Worm (Caenorhabditis elegans) whole organism, L4 larva: ENCODE measurements around the gene C55B6.4.

Experiments used
- F26F4.8 ChIP-seq: fragments of 200-800 bp; sonication (Bioruptor generic); conservative IDR thresholded peaks from 2 replicates; pipeline ENCODE4 v1.3.6; 2022; ENCODE audit warnings: missing genetic modification characterization, missing compliant biosample characterization
- F44E2.7 ChIP-seq: fragments of 200-800 bp; sonication (Bioruptor generic); IDR thresholded peaks from 2 replicates; pipeline ENCODE4 v2.1.2; 2022; ENCODE audit warnings: missing genetic modification characterization, missing compliant biosample characterization
- T26A8.4 ChIP-seq: fragments of 200-800 bp; sonication (Bioruptor generic); IDR thresholded peaks from 2 replicates; pipeline ENCODE4 v1.3.6; 2022; ENCODE audit warnings: missing genetic modification characterization, missing compliant biosample characterization
- Y105C5A.15 ChIP-seq: fragments of 200-800 bp; sonication (Bioruptor generic); IDR thresholded peaks from 2 replicates; pipeline ENCODE4 v1.3.6; 2022; ENCODE audit warnings: missing genetic modification characterization, missing compliant biosample characterization
- aha-1 ChIP-seq: fragments of 150-350 bp; peaks from one replicate; lab custom pipeline; 2014; ENCODE audit warnings: missing biosample characterization, missing genetic modification characterization
- ama-1 ChIP-seq: fragments of 150-350 bp; optimal IDR thresholded peaks from 2 replicates; lab custom pipeline; 2014; ENCODE audit warnings: inconsistent platforms, mixed read lengths
- arid-1 ChIP-seq: fragments of 200-800 bp; sonication (Bioruptor generic); conservative IDR thresholded peaks from 2 replicates; pipeline ENCODE4 v1.3.6; 2022; ENCODE audit warnings: missing genetic modification reagents, missing genetic modification characterization, missing compliant biosample characterization
- ceh-28 ChIP-seq: fragments of 150-350 bp; optimal IDR thresholded peaks from 2 replicates; lab custom pipeline; 2014; ENCODE audit warnings: missing biosample characterization, missing genetic modification reagents, missing genetic modification characterization
- ceh-62 ChIP-seq: sonication (generic microtip); optimal IDR thresholded peaks from 2 replicates; lab custom pipeline; 2017; ENCODE audit warnings: missing biosample characterization, missing genetic modification characterization
- ces-1 ChIP-seq: fragments of 150-350 bp; sonication (generic microtip); optimal IDR thresholded peaks from 4 replicates; lab custom pipeline; 2014; ENCODE audit warnings: missing biosample characterization, missing genetic modification reagents, missing genetic modification characterization
- daf-12 ChIP-seq: fragments of 150-350 bp; optimal IDR thresholded peaks from 2 replicates; lab custom pipeline; 2014; ENCODE audit warnings: missing biosample characterization, missing genetic modification reagents, missing genetic modification characterization
- daf-16 ChIP-seq, 3 experiments: sonication (generic microtip); optimal IDR thresholded peaks; 2 replicates each; lab custom pipeline; 2016 to 2017; ENCODE audit warnings: missing genetic modification characterization in 3 of 3, missing genetic modification reagents in 3 of 3, mild to moderate bottlenecking in 2 of 3, missing compliant biosample characterization in 2 of 3, missing biosample characterization in 1 of 3, moderate library complexity in 1 of 3
- dmd-6 ChIP-seq: fragments of 200-800 bp; sonication (Bioruptor generic); IDR thresholded peaks from 2 replicates; pipeline ENCODE4 v1.3.6; 2022; ENCODE audit warnings: missing genetic modification reagents, missing genetic modification characterization, missing compliant biosample characterization
- dve-1 ChIP-seq: sonication (generic microtip); optimal IDR thresholded peaks from 2 replicates; lab custom pipeline; 2017; ENCODE audit warnings: antibody characterized with exemption, mild to moderate bottlenecking, missing genetic modification characterization, missing compliant biosample characterization; ENCODE audit not compliant: insufficient read depth
- fos-1 ChIP-seq: fragments of 150-350 bp; optimal IDR thresholded peaks from 2 replicates; lab custom pipeline; 2014; ENCODE audit warnings: missing biosample characterization, missing genetic modification characterization
- hlh-11 ChIP-seq: fragments of 200-800 bp; sonication (Bioruptor generic); optimal IDR thresholded peaks from 2 replicates; lab custom pipeline; 2018; ENCODE audit warnings: mild to moderate bottlenecking, missing genetic modification characterization, missing compliant biosample characterization
- jun-1 ChIP-seq: fragments of 150-350 bp; optimal IDR thresholded peaks from 2 replicates; lab custom pipeline; 2014; ENCODE audit warnings: missing biosample characterization, missing genetic modification reagents, missing genetic modification characterization
- lim-7 ChIP-seq: fragments of 200-800 bp; sonication (Bioruptor generic); IDR thresholded peaks from 2 replicates; pipeline ENCODE4 v1.3.6; 2022; ENCODE audit warnings: missing genetic modification characterization, missing compliant biosample characterization
- lin-13 ChIP-seq: fragments of 150-350 bp; optimal IDR thresholded peaks from 2 replicates; lab custom pipeline; 2014; ENCODE audit warnings: missing biosample characterization, missing genetic modification reagents, missing genetic modification characterization
- lin-29 ChIP-seq: fragments of 200-800 bp; sonication (Bioruptor generic); IDR thresholded peaks from 2 replicates; pipeline ENCODE4 v1.3.6; 2022; ENCODE audit warnings: missing genetic modification reagents, missing genetic modification characterization, missing compliant biosample characterization
- lin-38 ChIP-seq: fragments of 200-800 bp; sonication (Bioruptor generic); IDR thresholded peaks from 2 replicates; pipeline ENCODE4 v1.3.6; 2022; ENCODE audit warnings: missing genetic modification reagents, missing genetic modification characterization, missing compliant biosample characterization
- lin-39 ChIP-seq: fragments of 150-350 bp; optimal IDR thresholded peaks from 2 replicates; lab custom pipeline; 2014; ENCODE audit warnings: missing biosample characterization, missing genetic modification reagents, missing genetic modification characterization
- mdl-1 ChIP-seq, 2 experiments: fragments of 150-350 bp in 1 of 2; sonication (generic microtip) in 1 of 2; optimal IDR thresholded peaks; 2 replicates each; lab custom pipeline; 2014 to 2017; ENCODE audit warnings: missing biosample characterization in 2 of 2, missing genetic modification characterization in 2 of 2
- mdt-29 ChIP-seq: fragments of 200-800 bp; sonication (Bioruptor generic); IDR thresholded peaks from 2 replicates; pipeline ENCODE4 v1.3.6; 2022; ENCODE audit warnings: missing genetic modification reagents, missing genetic modification characterization, missing compliant biosample characterization
- mep-1 ChIP-seq: fragments of 150-350 bp; sonication (generic microtip); optimal IDR thresholded peaks from 3 replicates; lab custom pipeline; 2014; ENCODE audit warnings: missing biosample characterization, missing genetic modification characterization
- nhr-10 ChIP-seq: fragments of 150-350 bp; optimal IDR thresholded peaks from 2 replicates; lab custom pipeline; 2014; ENCODE audit warnings: missing biosample characterization, missing genetic modification characterization
- nhr-102 ChIP-seq: sonication (generic microtip); optimal IDR thresholded peaks from 2 replicates; lab custom pipeline; 2016; ENCODE audit warnings: mild to moderate bottlenecking, missing genetic modification characterization, moderate library complexity, missing compliant biosample characterization
- nhr-111 ChIP-seq: fragments of 200-800 bp; sonication (Bioruptor generic); optimal IDR thresholded peaks from 2 replicates; lab custom pipeline; 2018; ENCODE audit warnings: mild to moderate bottlenecking, missing genetic modification characterization, missing compliant biosample characterization
- nhr-28 ChIP-seq: fragments of 150-350 bp; optimal IDR thresholded peaks from 2 replicates; lab custom pipeline; 2014; ENCODE audit warnings: missing biosample characterization, missing genetic modification characterization
- nhr-48 ChIP-seq: sonication (generic microtip); optimal IDR thresholded peaks from 2 replicates; lab custom pipeline; 2016; ENCODE audit warnings: mild to moderate bottlenecking, missing genetic modification characterization, missing compliant biosample characterization
- nhr-77 ChIP-seq: fragments of 150-350 bp; optimal IDR thresholded peaks from 2 replicates; lab custom pipeline; 2014; ENCODE audit warnings: missing biosample characterization, missing genetic modification characterization
- php-3 ChIP-seq: fragments of 200-800 bp; sonication (Bioruptor generic); IDR thresholded peaks from 2 replicates; pipeline ENCODE4 v1.3.6; 2022; ENCODE audit warnings: missing genetic modification reagents, missing genetic modification characterization, missing compliant biosample characterization
- pqm-1 ChIP-seq: sonication (generic microtip); optimal IDR thresholded peaks from 2 replicates; lab custom pipeline; 2017; ENCODE audit warnings: missing biosample characterization, missing genetic modification characterization
- skn-1 ChIP-seq: fragments of 150-350 bp; optimal IDR thresholded peaks from 2 replicates; lab custom pipeline; 2014; ENCODE audit warnings: missing biosample characterization, missing genetic modification characterization
- snpc-4 ChIP-seq: fragments of 150-350 bp; optimal IDR thresholded peaks from 2 replicates; lab custom pipeline; 2014; ENCODE audit warnings: missing biosample characterization, missing genetic modification characterization
- spr-1 ChIP-seq: sonication (generic microtip); optimal IDR thresholded peaks from 2 replicates; lab custom pipeline; 2016; ENCODE audit warnings: mild to moderate bottlenecking, missing genetic modification characterization, missing compliant biosample characterization
- spr-3 ChIP-seq: fragments of 200-800 bp; sonication (Bioruptor generic); optimal IDR thresholded peaks from 2 replicates; lab custom pipeline; 2018; ENCODE audit warnings: mild to moderate bottlenecking, missing genetic modification characterization, missing compliant biosample characterization
- tra-1 ChIP-seq: fragments of 200-800 bp; sonication (Bioruptor generic); IDR thresholded peaks from 2 replicates; pipeline ENCODE4 v1.3.6; 2022; ENCODE audit warnings: missing genetic modification reagents, missing genetic modification characterization, missing compliant biosample characterization
- unc-62 ChIP-seq, 3 experiments: fragments of 150-350 bp in 1 of 3; sonication (generic microtip); optimal IDR thresholded peaks in 2 of 3; peaks in 1 of 3; 1 replicate in 1 of 3; 2 replicates in 2 of 3; lab custom pipeline; 2014 to 2017; ENCODE audit warnings: missing biosample characterization in 3 of 3, missing genetic modification characterization in 3 of 3, missing genetic modification reagents in 3 of 3, missing genotype in 1 of 3
- zfp-2 ChIP-seq: sonication (generic microtip); optimal IDR thresholded peaks from 2 replicates; lab custom pipeline; 2016; ENCODE audit warnings: mild to moderate bottlenecking, missing genetic modification characterization, missing compliant biosample characterization
- zfp-3 ChIP-seq: fragments of 200-800 bp; sonication (Bioruptor generic); conservative IDR thresholded peaks from 2 replicates; pipeline ENCODE4 v1.3.6; 2022; ENCODE audit warnings: missing genetic modification reagents, missing genetic modification characterization, missing compliant biosample characterization
- ztf-7 ChIP-seq: fragments of 150-350 bp; optimal IDR thresholded peaks from 2 replicates; lab custom pipeline; 2014; ENCODE audit warnings: missing biosample characterization, missing genetic modification characterization

Gene C55B6.4

DNA sequence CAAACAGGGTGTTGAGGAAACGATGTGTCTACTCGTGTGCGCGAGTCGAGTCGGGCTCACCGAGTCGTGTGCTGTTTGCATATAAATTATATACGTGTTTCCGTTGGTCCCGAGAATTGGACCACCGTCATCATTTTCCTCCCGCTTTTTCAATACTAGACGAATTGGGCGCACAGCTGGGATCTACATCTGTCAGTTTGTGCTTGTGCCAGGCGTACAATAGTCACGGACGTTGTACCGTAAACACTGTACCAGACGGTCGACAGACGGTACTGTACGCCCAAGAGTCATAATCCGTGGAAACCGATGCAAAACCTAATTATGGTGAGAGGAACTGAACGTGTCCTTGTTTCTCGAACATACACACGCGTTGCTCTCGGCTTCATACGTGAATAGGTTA lies 21.6 kb upstream of the C55B6.4 start:
- TF ChIP-seq daf-16 (GFP tag; optimal IDR thresholded peaks at IDR 0.05; lab: Kevin White, UChicago): no peak
- TF ChIP-seq daf-16 (tag; optimal IDR thresholded peaks at IDR 0.05; lab: Kevin White, UChicago): no peak
- TF ChIP-seq daf-12 (tag; lab: Kevin White, UChicago): no peak
- no peak for TF ChIP-seq fos-1 (tag; lab: Kevin White, UChicago)
- TF ChIP-seq aha-1: peak; percentile 34
- TF ChIP-seq dmd-6 (GFP tag; lab: Robert Waterston, UW): no peak

ce11 chrX:7206419-7206818 lies 18.9 kb upstream of the C55B6.4 start, which contains the start of gene ZK867.2:
Gene ZK867.2, plus strand, starts transcription at chrX:7206719.
- TF ChIP-seq lim-7 (GFP tag; lab: Robert Waterston, UW) (no peak), spr-3 (no peak), skn-1 (tag; lab: Kevin White, UChicago) (no peak), nhr-28 (no peak), lin-13 (GFP tag; lab: Kevin White, UChicago) (no peak), pqm-1 (tag; lab: Kevin White, UChicago) (no peak), T26A8.4 (GFP tag; lab: Robert Waterston, UW) (no peak), jun-1 (tag; lab: Kevin White, UChicago) (no peak), ceh-62 (tag; lab: Kevin White, UChicago) (no peak), F26F4.8 (GFP tag; lab: Robert Waterston, UW) (no peak), Y105C5A.15 (GFP tag; lab: Robert Waterston, UW) (no peak)

DNA sequence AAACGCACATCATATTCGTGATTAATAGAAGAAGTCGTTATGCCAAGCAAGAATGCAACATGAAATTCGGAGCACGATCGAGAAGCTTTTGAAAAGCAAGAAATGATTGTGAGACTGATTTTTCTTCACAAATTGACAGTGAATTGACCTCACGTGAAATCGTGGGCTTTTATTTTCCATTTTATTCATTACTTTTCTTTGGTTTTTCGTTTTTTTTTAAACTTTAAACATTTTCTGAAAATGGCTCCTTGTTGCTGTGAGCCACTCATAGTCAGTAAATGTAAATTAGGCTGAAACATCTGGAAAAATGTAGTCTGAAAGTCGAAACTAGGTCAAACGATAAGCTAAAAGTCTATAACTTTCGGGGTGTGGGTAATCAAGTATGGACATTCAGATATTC lies 17.7 kb upstream of the C55B6.4 start, which contains the start of gene C55B6.5:
C55B6.5 (minus strand) TSS at position 101 of the 400 bp plus-strand sequence.
- TF ChIP-seq lin-38 (GFP tag; lab: Robert Waterston, UW): no peak
- no peak for TF ChIP-seq zfp-2 (tag; lab: Kevin White, UChicago)
- no peak for TF ChIP-seq zfp-3 (GFP tag; lab: Robert Waterston, UW)
- TF ChIP-seq ama-1 (lab: Kevin White, UChicago): no peak
- TF ChIP-seq spr-3: no peak
- TF ChIP-seq snpc-4: no peak
- TF ChIP-seq daf-12 (tag; lab: Kevin White, UChicago): no peak
- TF ChIP-seq spr-1 (tag; lab: Kevin White, UChicago): no peak
- TF ChIP-seq dve-1 (tag; lab: Kevin White, UChicago): no peak
- TF ChIP-seq ztf-7 (tag; lab: Kevin White, UChicago): no peak
- no peak for TF ChIP-seq nhr-48
- no peak for TF ChIP-seq mep-1
- TF ChIP-seq F44E2.7: no peak
- TF ChIP-seq tra-1 (GFP tag; lab: Robert Waterston, UW): no peak
- TF ChIP-seq mdl-1 (tag; optimal IDR thresholded peaks at IDR 0.05; lab: Kevin White, UChicago): no peak
- TF ChIP-seq lin-29: no peak
- TF ChIP-seq daf-16 (GFP tag; optimal IDR thresholded peaks at IDR 0.05; lab: Kevin White, UChicago): no peak
- TF ChIP-seq daf-16 (tag; optimal IDR thresholded peaks at IDR 0.05; lab: Kevin White, UChicago): no peak
- TF ChIP-seq mdt-29 (GFP tag; lab: Robert Waterston, UW): no peak

- TF ChIP-seq nhr-77 (tag; lab: Kevin White, UChicago) (no peak), ces-1 (no peak), lin-39 (no peak)
Observed at ce11 chrX:7204175-7204574, 16.7 kb upstream of the C55B6.4 start.

- TF ChIP-seq lin-13 (GFP tag; lab: Kevin White, UChicago): peak; percentile 18
- TF ChIP-seq nhr-77 (tag; lab: Kevin White, UChicago): peak; percentile 33
- peak; percentile 3 for TF ChIP-seq mep-1
- no peak for TF ChIP-seq daf-16 (GFP tag; optimal IDR thresholded peaks at IDR 0.05; lab: Kevin White, UChicago)
- peak; percentile 79 for TF ChIP-seq daf-16 (tag; optimal IDR thresholded peaks at IDR 0.05; lab: Kevin White, UChicago)
- TF ChIP-seq ceh-28: no peak
- TF ChIP-seq pqm-1 (tag; lab: Kevin White, UChicago): peak; percentile 89
- 0 out of 2 replicates have a peak, but pooled peaks have one; percentile 40 for TF ChIP-seq php-3 (GFP tag; lab: Robert Waterston, UW)
- 0 out of 2 replicates have a peak, but pooled peaks have one; percentile 32 for TF ChIP-seq zfp-3 (GFP tag; lab: Robert Waterston, UW)
- no peak for TF ChIP-seq nhr-111 (GFP tag; lab: Kevin White, UChicago)
- no peak for TF ChIP-seq mdt-29 (GFP tag; lab: Robert Waterston, UW)
- TF ChIP-seq unc-62 (GFP tag; optimal IDR thresholded peaks at IDR 0.05 in 1 of 2; lab: Kevin White, UChicago): peak in 1 of 2 experiments; percentile 87
- no peak for TF ChIP-seq unc-62 (tag; optimal IDR thresholded peaks at IDR 0.05; lab: Kevin White, UChicago)
- peak; percentile 71 for TF ChIP-seq hlh-11 (tag; lab: Kevin White, UChicago)
- peak; percentile 55 for TF ChIP-seq dve-1 (tag; lab: Kevin White, UChicago)
- peak; percentile 22 for TF ChIP-seq nhr-10 (tag; lab: Kevin White, UChicago)
- TF ChIP-seq ztf-7 (tag; lab: Kevin White, UChicago): peak; percentile 52
- TF ChIP-seq zfp-2 (tag; lab: Kevin White, UChicago): no peak
- TF ChIP-seq jun-1 (tag; lab: Kevin White, UChicago): no peak
- peak; percentile 29 for TF ChIP-seq nhr-102 (tag; lab: Kevin White, UChicago)
- peak; percentile 9 for TF ChIP-seq nhr-28
- TF ChIP-seq arid-1 (GFP tag; lab: Robert Waterston, UW): no peak
- TF ChIP-seq aha-1: peak; percentile 29
Observed at ce11 chrX:7200475-7200874, 13.0 kb upstream of the C55B6.4 start.
